Worm (Caenorhabditis elegans) whole organism, L4 larva: ENCODE results near the gene Y54G2A.28.
"Not testable (repeated sequence)": the region's sequence is repeated elsewhere in the genome, so short reads cannot be mapped to it uniquely, and the experiment has no call there.

Experiments
- D1046.2 ChIP-seq: fragments of 200-800 bp; sonication (Bioruptor generic); IDR thresholded peaks from 2 replicates; pipeline ENCODE4 v1.3.6; 2022; ENCODE audit warnings: missing genetic modification characterization, missing compliant biosample characterization
- F10B5.3 ChIP-seq: sonication (generic microtip); optimal IDR thresholded peaks from 2 replicates; lab custom pipeline; 2016; ENCODE audit warnings: mild to moderate bottlenecking, missing genetic modification characterization, missing compliant biosample characterization
- T26A8.4 ChIP-seq: fragments of 200-800 bp; sonication (Bioruptor generic); IDR thresholded peaks from 2 replicates; pipeline ENCODE4 v1.3.6; 2022; ENCODE audit warnings: missing genetic modification characterization, missing compliant biosample characterization
- Y48G9A.11 ChIP-seq: fragments of 200-800 bp; sonication (Bioruptor generic); IDR thresholded peaks from 2 replicates; pipeline ENCODE4 v1.3.6; 2022; ENCODE audit warnings: missing genetic modification reagents, missing genetic modification characterization, missing compliant biosample characterization
- aha-1 ChIP-seq: fragments of 150-350 bp; peaks from one replicate; lab custom pipeline; 2014; ENCODE audit warnings: missing biosample characterization, missing genetic modification characterization
- arid-1 ChIP-seq: fragments of 200-800 bp; sonication (Bioruptor generic); conservative IDR thresholded peaks from 2 replicates; pipeline ENCODE4 v1.3.6; 2022; ENCODE audit warnings: missing genetic modification reagents, missing genetic modification characterization, missing compliant biosample characterization
- ceh-20 ChIP-seq: fragments of 200-800 bp; sonication (Bioruptor generic); IDR thresholded peaks from 2 replicates; pipeline ENCODE4 v1.3.6; 2022; ENCODE audit warnings: missing genetic modification reagents, missing genetic modification characterization, missing compliant biosample characterization
- ceh-32 ChIP-seq: sonication (generic microtip); optimal IDR thresholded peaks from 2 replicates; lab custom pipeline; 2016; ENCODE audit warnings: mild to moderate bottlenecking, missing genetic modification characterization, missing compliant biosample characterization; ENCODE audit not compliant: poor library complexity
- daf-16 ChIP-seq, 3 experiments: sonication (generic microtip); optimal IDR thresholded peaks; 2 replicates each; lab custom pipeline; 2016 to 2017; ENCODE audit warnings: missing genetic modification characterization in 3 of 3, missing genetic modification reagents in 3 of 3, mild to moderate bottlenecking in 2 of 3, missing compliant biosample characterization in 2 of 3, missing biosample characterization in 1 of 3, moderate library complexity in 1 of 3
- dmd-9 ChIP-seq: fragments of 200-800 bp; sonication (Bioruptor generic); IDR thresholded peaks from 2 replicates; pipeline ENCODE4 v1.3.6; 2022; ENCODE audit warnings: missing genetic modification reagents, missing genetic modification characterization, missing compliant biosample characterization
- duxl-1 ChIP-seq: sonication (generic microtip); optimal IDR thresholded peaks from 2 replicates; lab custom pipeline; 2016; ENCODE audit warnings: mild to moderate bottlenecking, missing genetic modification characterization, moderate library complexity, missing compliant biosample characterization; ENCODE audit not compliant: poor library complexity
- dve-1 ChIP-seq: sonication (generic microtip); optimal IDR thresholded peaks from 2 replicates; lab custom pipeline; 2017; ENCODE audit warnings: antibody characterized with exemption, mild to moderate bottlenecking, missing genetic modification characterization, missing compliant biosample characterization; ENCODE audit not compliant: insufficient read depth
- egl-43 ChIP-seq: fragments of 200-800 bp; sonication (Bioruptor generic); IDR thresholded peaks from 2 replicates; pipeline ENCODE4 v1.3.6; 2022; ENCODE audit warnings: missing genetic modification reagents, missing genetic modification characterization, missing compliant biosample characterization
- gei-8 ChIP-seq: fragments of 200-800 bp; sonication (Bioruptor generic); optimal IDR thresholded peaks from 2 replicates; lab custom pipeline; 2018; ENCODE audit warnings: mild to moderate bottlenecking, missing genetic modification characterization, missing compliant biosample characterization
- hif-1 ChIP-seq, 2 experiments: sonication (generic microtip); optimal IDR thresholded peaks; 2 replicates each; lab custom pipeline; 2016 to 2017; ENCODE audit warnings: missing compliant biosample characterization in 2 of 2, missing genetic modification characterization in 2 of 2, missing genetic modification reagents in 2 of 2, missing genotype in 2 of 2, mild to moderate bottlenecking in 1 of 2
- hlh-11 ChIP-seq: fragments of 200-800 bp; sonication (Bioruptor generic); optimal IDR thresholded peaks from 2 replicates; lab custom pipeline; 2018; ENCODE audit warnings: mild to moderate bottlenecking, missing genetic modification characterization, missing compliant biosample characterization
- hlh-30 ChIP-seq: sonication (generic microtip); optimal IDR thresholded peaks from 2 replicates; lab custom pipeline; 2017; ENCODE audit warnings: antibody characterized with exemption, mild to moderate bottlenecking, missing genetic modification characterization, missing compliant biosample characterization; ENCODE audit not compliant: insufficient read depth
- jun-1 ChIP-seq: fragments of 150-350 bp; optimal IDR thresholded peaks from 2 replicates; lab custom pipeline; 2014; ENCODE audit warnings: missing biosample characterization, missing genetic modification reagents, missing genetic modification characterization
- lsy-2 ChIP-seq, 2 experiments: fragments of 150-350 bp in 1 of 2; sonication (generic microtip) in 1 of 2; optimal IDR thresholded peaks; 2 replicates each; lab custom pipeline; 2014 to 2017; ENCODE audit warnings: missing biosample characterization in 2 of 2, missing genetic modification characterization in 2 of 2
- mdl-1 ChIP-seq, 2 experiments: fragments of 150-350 bp in 1 of 2; sonication (generic microtip) in 1 of 2; optimal IDR thresholded peaks; 2 replicates each; lab custom pipeline; 2014 to 2017; ENCODE audit warnings: missing biosample characterization in 2 of 2, missing genetic modification characterization in 2 of 2
- mxl-2 ChIP-seq: fragments of 200-800 bp; sonication (Bioruptor generic); conservative IDR thresholded peaks from 2 replicates; pipeline ENCODE4 v1.3.6; 2022; ENCODE audit warnings: missing genetic modification reagents, missing genetic modification characterization, missing compliant biosample characterization
- mxl-3 ChIP-seq: fragments of 200-800 bp; sonication (Bioruptor generic); optimal IDR thresholded peaks from 2 replicates; lab custom pipeline; 2018; ENCODE audit warnings: mild to moderate bottlenecking, missing genetic modification characterization, missing compliant biosample characterization
- nhr-11 ChIP-seq: fragments of 150-350 bp; optimal IDR thresholded peaks from 2 replicates; lab custom pipeline; 2014; ENCODE audit warnings: missing biosample characterization, missing genetic modification characterization
- nhr-25 ChIP-seq: sonication (generic microtip); optimal IDR thresholded peaks from 2 replicates; lab custom pipeline; 2017; ENCODE audit warnings: missing genetic modification characterization, mild to moderate bottlenecking, missing compliant biosample characterization, antibody characterized with exemption, moderate library complexity, borderline replicate concordance; ENCODE audit not compliant: insufficient read depth
- nhr-28 ChIP-seq: fragments of 150-350 bp; optimal IDR thresholded peaks from 2 replicates; lab custom pipeline; 2014; ENCODE audit warnings: missing biosample characterization, missing genetic modification characterization
- nhr-41 ChIP-seq: fragments of 200-800 bp; sonication (Bioruptor generic); IDR thresholded peaks from 2 replicates; pipeline ENCODE4 v1.3.6; 2022; ENCODE audit warnings: missing genetic modification reagents, missing genetic modification characterization, missing compliant biosample characterization
- nhr-77 ChIP-seq: fragments of 150-350 bp; optimal IDR thresholded peaks from 2 replicates; lab custom pipeline; 2014; ENCODE audit warnings: missing biosample characterization, missing genetic modification characterization
- set-16 ChIP-seq: fragments of 200-800 bp; sonication (Bioruptor generic); IDR thresholded peaks from 2 replicates; pipeline ENCODE4 v1.3.6; 2022; ENCODE audit warnings: missing genetic modification reagents, missing genetic modification characterization, missing compliant biosample characterization
- spr-1 ChIP-seq: sonication (generic microtip); optimal IDR thresholded peaks from 2 replicates; lab custom pipeline; 2016; ENCODE audit warnings: mild to moderate bottlenecking, missing genetic modification characterization, missing compliant biosample characterization
- tag-97 ChIP-seq: fragments of 200-800 bp; sonication (Bioruptor generic); IDR thresholded peaks from 2 replicates; pipeline ENCODE4 v1.3.6; 2022; ENCODE audit warnings: missing genetic modification characterization, missing compliant biosample characterization
- unc-130 ChIP-seq: sonication (generic microtip); optimal IDR thresholded peaks from 2 replicates; lab custom pipeline; 2016; ENCODE audit warnings: missing genetic modification reagents, missing genetic modification characterization, missing compliant biosample characterization
- unc-62 ChIP-seq, 3 experiments: fragments of 150-350 bp in 1 of 3; sonication (generic microtip); optimal IDR thresholded peaks in 2 of 3; peaks in 1 of 3; 1 replicate in 1 of 3; 2 replicates in 2 of 3; lab custom pipeline; 2014 to 2017; ENCODE audit warnings: missing biosample characterization in 3 of 3, missing genetic modification characterization in 3 of 3, missing genetic modification reagents in 3 of 3, missing genotype in 1 of 3
- zfp-2 ChIP-seq: sonication (generic microtip); optimal IDR thresholded peaks from 2 replicates; lab custom pipeline; 2016; ENCODE audit warnings: mild to moderate bottlenecking, missing genetic modification characterization, missing compliant biosample characterization
- zfp-3 ChIP-seq: fragments of 200-800 bp; sonication (Bioruptor generic); conservative IDR thresholded peaks from 2 replicates; pipeline ENCODE4 v1.3.6; 2022; ENCODE audit warnings: missing genetic modification reagents, missing genetic modification characterization, missing compliant biosample characterization
- ztf-7 ChIP-seq: fragments of 150-350 bp; optimal IDR thresholded peaks from 2 replicates; lab custom pipeline; 2014; ENCODE audit warnings: missing biosample characterization, missing genetic modification characterization

Gene Y54G2A.28

DNA sequence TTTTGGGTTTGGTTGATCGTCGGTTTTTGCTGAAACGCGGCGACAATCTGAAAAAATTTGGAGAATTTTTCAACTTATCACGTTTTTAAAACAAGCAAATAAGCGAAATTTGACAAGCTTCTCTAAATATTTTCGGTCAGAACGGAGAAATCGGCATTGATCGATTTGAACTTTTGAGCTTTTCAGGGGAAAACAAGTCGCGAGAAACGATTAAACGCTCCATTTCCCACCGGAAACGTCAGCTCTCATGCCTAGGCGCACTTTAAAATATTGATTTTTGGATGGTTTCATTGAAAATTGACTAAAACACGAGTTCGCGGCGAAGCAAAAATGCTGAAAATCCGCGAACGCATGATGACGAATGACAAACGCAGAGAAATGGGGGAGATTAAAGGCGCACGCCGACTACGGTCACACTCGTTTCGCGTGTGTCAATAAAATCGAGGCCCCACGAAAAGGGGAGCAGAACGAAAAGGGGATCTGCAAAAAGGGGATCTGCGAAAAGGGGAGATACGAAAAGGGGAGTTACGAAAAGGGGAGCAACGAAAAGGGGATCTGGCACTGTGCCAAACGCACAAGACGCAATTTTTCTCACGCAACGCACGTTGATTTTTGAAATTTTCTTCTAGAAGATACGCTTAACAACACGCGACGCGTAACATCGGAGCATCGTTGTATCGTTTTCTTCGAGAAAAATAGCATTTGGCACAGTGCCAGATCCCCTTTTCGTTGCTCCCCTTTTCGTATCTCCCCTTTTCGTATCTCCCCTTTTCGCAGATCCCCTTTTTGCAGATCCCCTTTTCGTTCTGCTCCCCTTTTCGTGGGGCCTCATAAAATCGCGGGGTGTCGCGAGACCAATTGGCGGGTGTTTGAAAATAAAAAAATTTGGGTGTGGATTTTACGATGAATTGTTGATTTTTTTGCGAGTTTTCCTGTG lies 38.1 kb upstream of the Y54G2A.28 start, which contains the start of gene eel-1 (continued):
- peak; percentile 45 for TF ChIP-seq ztf-7
- TF ChIP-seq tag-97, result peak; percentile 95
- TF ChIP-seq nhr-11 (tag; lab: Kevin White, UChicago), result peak; percentile 81
- peak; percentile 91 for TF ChIP-seq mxl-2
- TF ChIP-seq spr-1 (tag; lab: Kevin White, UChicago), result peak; percentile 90
- peak in 1 of 2 experiments; percentile 99 for TF ChIP-seq unc-62 (GFP tag; optimal IDR thresholded peaks at IDR 0.05 in 1 of 2; lab: Kevin White, UChicago)
- not testable (repeated sequence) for TF ChIP-seq unc-62 (tag; optimal IDR thresholded peaks at IDR 0.05; lab: Kevin White, UChicago)
- TF ChIP-seq aha-1 (tag; lab: Kevin White, UChicago), result peak; percentile 99
- peak; percentile 97 for TF ChIP-seq unc-130
- TF ChIP-seq F10B5.3, result peak; percentile 52
- peak; percentile 53 to 85 for TF ChIP-seq hif-1 (tag; optimal IDR thresholded peaks at IDR 0.05; lab: Kevin White, UChicago)
- peak; percentile 96 for TF ChIP-seq Y48G9A.11
- peak; percentile 98 for TF ChIP-seq zfp-3 (GFP tag; lab: Robert Waterston, UW)
- peak; percentile 84 for TF ChIP-seq dve-1 (tag; lab: Kevin White, UChicago)
- peak; percentile 89 for TF ChIP-seq hlh-30
- peak; percentile 81 for TF ChIP-seq set-16 (GFP tag; lab: Robert Waterston, UW)
- peak; percentile 65 for TF ChIP-seq gei-8
- TF ChIP-seq mxl-3, result peak; percentile 91
- peak; percentile 92 for TF ChIP-seq nhr-41
- TF ChIP-seq mdl-1 (tag; optimal IDR thresholded peaks at IDR 0.05; lab: Kevin White, UChicago), result peak; percentile 35 to 61
- peak; percentile 98 for TF ChIP-seq egl-43 (GFP tag; lab: Robert Waterston, UW)
- TF ChIP-seq hlh-11 (tag; lab: Kevin White, UChicago), result peak; percentile 87
- TF ChIP-seq ceh-32, result peak; percentile 47
- TF ChIP-seq nhr-25 (tag; lab: Kevin White, UChicago), result peak; percentile 82
- peak; percentile 98 to 99 for TF ChIP-seq lsy-2 (tag; optimal IDR thresholded peaks at IDR 0.05; lab: Kevin White, UChicago)
- peak; percentile 82 for TF ChIP-seq zfp-2 (tag; lab: Kevin White, UChicago)
- peak; percentile 53 for TF ChIP-seq nhr-77 (tag; lab: Kevin White, UChicago)
- TF ChIP-seq D1046.2 (GFP tag; lab: Robert Waterston, UW), result peak; percentile 100
- TF ChIP-seq daf-16 (GFP tag; optimal IDR thresholded peaks at IDR 0.05; lab: Kevin White, UChicago), result peak; percentile 38 to 75
- peak; percentile 62 for TF ChIP-seq daf-16 (tag; optimal IDR thresholded peaks at IDR 0.05; lab: Kevin White, UChicago)
- TF ChIP-seq jun-1 (tag; lab: Kevin White, UChicago), result peak; percentile 73
- TF ChIP-seq nhr-28 (tag; lab: Kevin White, UChicago), result peak; percentile 56
- TF ChIP-seq dmd-9 (GFP tag; lab: Robert Waterston, UW), result peak; percentile 100
- peak; percentile 99 for TF ChIP-seq ceh-20 (GFP tag; lab: Robert Waterston, UW)

ce11 chrIV:3046889-3047288 lies 34.7 kb upstream of the Y54G2A.28 start:
- no peak for TF ChIP-seq arid-1 (GFP tag; lab: Robert Waterston, UW)
- TF ChIP-seq duxl-1 (tag; lab: Kevin White, UChicago), result no peak
- peak; percentile 72 for TF ChIP-seq set-16 (GFP tag; lab: Robert Waterston, UW)

DNA sequence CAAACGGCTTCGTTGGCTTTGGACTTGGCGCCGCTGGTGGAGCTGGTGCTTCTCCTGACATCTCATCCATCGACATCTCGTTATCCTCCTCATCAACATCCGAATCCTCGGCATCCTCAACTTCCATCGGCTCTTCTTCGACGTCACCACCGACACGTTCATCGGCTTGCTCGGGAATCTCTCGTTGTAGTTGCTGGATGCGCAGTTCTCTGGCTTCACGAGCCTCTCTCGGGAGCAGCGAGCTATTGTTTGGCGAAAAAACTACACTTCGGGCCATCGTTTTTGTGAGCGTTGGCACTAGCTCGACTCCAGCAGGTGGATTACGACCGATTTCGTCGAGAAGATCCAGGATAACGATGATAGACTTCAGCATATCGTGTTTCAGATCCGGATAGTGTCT lies 33.8 kb upstream of the Y54G2A.28 start:
- TF ChIP-seq set-16 (GFP tag; lab: Robert Waterston, UW) (peak; percentile 63), T26A8.4 (GFP tag; lab: Robert Waterston, UW) (no peak)
